Worm (Caenorhabditis elegans): ENCODE data around the gene K08H10.6.
A peak's percentile ranks its signal among the peaks of the same experiment; 100 is the strongest.

ce11 chrV:9984821-9985220 lies 10.9 kb downstream of the K08H10.6 start:
- TF ChIP-seq lsy-2 (tag; optimal IDR thresholded peaks at IDR 0.05), result peak in 1 of 2 experiments; percentile 15
- peak; percentile 59 for TF ChIP-seq dmd-6 (GFP tag; IDR thresholded peaks at IDR 0.05)
- TF ChIP-seq egl-27 (tag; optimal IDR thresholded peaks at IDR 0.05), result no peak
- no peak for TF ChIP-seq F49E8.2 (tag; optimal IDR thresholded peaks at IDR 0.05; ENCODE audit: borderline replicate concordance)
- no peak for TF ChIP-seq ceh-28 (tag; optimal IDR thresholded peaks at IDR 0.05)
- no peak for TF ChIP-seq nhr-76 (tag; optimal IDR thresholded peaks at IDR 0.05)
- peak; percentile 16 for TF ChIP-seq lin-13 (GFP tag; optimal IDR thresholded peaks at IDR 0.05)
- TF ChIP-seq mxl-2 (GFP tag; conservative IDR thresholded peaks at IDR 0.05), result no peak
- TF ChIP-seq dve-1 (tag; optimal IDR thresholded peaks at IDR 0.05; ENCODE audit: insufficient read depth), result peak; percentile 74
- TF ChIP-seq ZK546.5 (tag; optimal IDR thresholded peaks at IDR 0.05), result no peak
- no peak for TF ChIP-seq ama-1 (optimal IDR thresholded peaks at IDR 0.05)
- TF ChIP-seq nhr-10 (tag; optimal IDR thresholded peaks at IDR 0.05), result no peak
- peak; percentile 40 for TF ChIP-seq mep-1 (tag; optimal IDR thresholded peaks at IDR 0.05)
